Worm (Caenorhabditis elegans) whole organism, late embryonic: ENCODE measurements around the gene msp-36.

Experiments
- C08G9.2 ChIP-seq: sonication (generic microtip); optimal IDR thresholded peaks from 2 replicates; lab custom pipeline; 2016; ENCODE audit warnings: mild to moderate bottlenecking, missing genetic modification characterization, moderate library complexity, missing compliant biosample characterization
- F13H6.1 ChIP-seq: sonication (generic microtip); optimal IDR thresholded peaks from 2 replicates; lab custom pipeline; 2016; ENCODE audit warnings: missing genetic modification characterization, missing compliant biosample characterization
- T23F11.4 ChIP-seq: fragments of 200-800 bp; sonication (Bioruptor generic); optimal IDR thresholded peaks from 2 replicates; lab custom pipeline; 2018; ENCODE audit warnings: mild to moderate bottlenecking, missing genetic modification characterization, missing compliant biosample characterization
- Y22D7AL.16 ChIP-seq: sonication (generic microtip); optimal IDR thresholded peaks from 2 replicates; lab custom pipeline; 2016; ENCODE audit warnings: missing genetic modification characterization, missing compliant biosample characterization
- ahr-1 ChIP-seq: sonication (generic microtip); optimal IDR thresholded peaks from 2 replicates; lab custom pipeline; 2016; ENCODE audit warnings: missing genetic modification characterization, missing compliant biosample characterization
- ama-1 ChIP-seq: fragments of 150-350 bp; optimal IDR thresholded peaks from 2 replicates; lab custom pipeline; 2014
- ceh-18 ChIP-seq: sonication (generic microtip); optimal IDR thresholded peaks from 2 replicates; lab custom pipeline; 2016; ENCODE audit warnings: missing genetic modification characterization, missing compliant biosample characterization
- ceh-19 ChIP-seq: fragments of 200-800 bp; sonication (Bioruptor generic); optimal IDR thresholded peaks from 2 replicates; lab custom pipeline; 2018; ENCODE audit warnings: mild to moderate bottlenecking, missing genetic modification characterization, missing compliant biosample characterization
- ceh-22 ChIP-seq: sonication (generic microtip); optimal IDR thresholded peaks from 2 replicates; lab custom pipeline; 2017; ENCODE audit warnings: missing biosample characterization, missing genetic modification characterization
- ceh-31 ChIP-seq: sonication (generic microtip); optimal IDR thresholded peaks from 2 replicates; lab custom pipeline; 2016; ENCODE audit warnings: missing genetic modification characterization, missing compliant biosample characterization
- ceh-6 ChIP-seq: fragments of 200-800 bp; sonication (Bioruptor generic); optimal IDR thresholded peaks from 2 replicates; lab custom pipeline; 2018; ENCODE audit warnings: mild to moderate bottlenecking, missing genetic modification characterization, missing compliant biosample characterization
- che-1 ChIP-seq: sonication (generic microtip); optimal IDR thresholded peaks from 2 replicates; lab custom pipeline; 2016; ENCODE audit warnings: mild to moderate bottlenecking, missing genetic modification characterization, missing compliant biosample characterization
- dmd-4 ChIP-seq: sonication (generic microtip); optimal IDR thresholded peaks from 2 replicates; lab custom pipeline; 2016; ENCODE audit warnings: borderline replicate concordance, missing genetic modification characterization, missing compliant biosample characterization
- elt-2 ChIP-seq: sonication (generic microtip); optimal IDR thresholded peaks from 2 replicates; lab custom pipeline; 2016; ENCODE audit warnings: missing genetic modification reagents, missing genetic modification characterization, missing compliant biosample characterization
- ets-4 ChIP-seq: sonication (generic microtip); optimal IDR thresholded peaks from 2 replicates; lab custom pipeline; 2016; ENCODE audit warnings: missing genetic modification characterization, missing compliant biosample characterization
- fkh-10 ChIP-seq: fragments of 150-350 bp; optimal IDR thresholded peaks from 2 replicates; lab custom pipeline; 2014; ENCODE audit warnings: missing biosample characterization, missing genetic modification reagents, missing genetic modification characterization
- hlh-15 ChIP-seq: sonication (generic microtip); optimal IDR thresholded peaks from 2 replicates; lab custom pipeline; 2016; ENCODE audit warnings: missing genetic modification characterization, missing compliant biosample characterization
- lin-11 ChIP-seq: fragments of 200-800 bp; sonication (Bioruptor generic); optimal IDR thresholded peaks from 2 replicates; lab custom pipeline; 2018; ENCODE audit warnings: mild to moderate bottlenecking, missing genetic modification characterization, missing compliant biosample characterization
- npax-4 ChIP-seq: sonication (generic microtip); optimal IDR thresholded peaks from 2 replicates; lab custom pipeline; 2016; ENCODE audit warnings: missing genetic modification characterization, missing compliant biosample characterization
- odd-2 ChIP-seq: sonication (generic microtip); optimal IDR thresholded peaks from 2 replicates; lab custom pipeline; 2017; ENCODE audit warnings: antibody characterized with exemption, mild to moderate bottlenecking, missing genetic modification characterization, missing compliant biosample characterization
- pat-9 ChIP-seq: fragments of 200-800 bp; sonication (Bioruptor generic); optimal IDR thresholded peaks from 2 replicates; lab custom pipeline; 2018; ENCODE audit warnings: mild to moderate bottlenecking, missing genetic modification characterization, moderate library complexity, missing compliant biosample characterization
- pax-1 ChIP-seq: fragments of 150-350 bp; optimal IDR thresholded peaks from 2 replicates; lab custom pipeline; 2014; ENCODE audit warnings: missing biosample characterization, missing genetic modification characterization
- pqm-1 ChIP-seq: sonication (generic microtip); optimal IDR thresholded peaks from 2 replicates; lab custom pipeline; 2016; ENCODE audit warnings: missing genetic modification characterization, missing compliant biosample characterization
- pros-1 ChIP-seq: fragments of 150-350 bp; optimal IDR thresholded peaks from 2 replicates; lab custom pipeline; 2014; ENCODE audit warnings: missing biosample characterization, missing genetic modification reagents, missing genetic modification characterization
- ref-2 ChIP-seq: sonication (generic microtip); optimal IDR thresholded peaks from 2 replicates; lab custom pipeline; 2016; ENCODE audit warnings: missing genetic modification characterization, missing compliant biosample characterization
- rnt-1 ChIP-seq: sonication (generic microtip); optimal IDR thresholded peaks from 2 replicates; lab custom pipeline; 2016; ENCODE audit warnings: missing genetic modification characterization, missing compliant biosample characterization
- syd-9 ChIP-seq: sonication (generic microtip); optimal IDR thresholded peaks from 2 replicates; lab custom pipeline; 2016; ENCODE audit warnings: mild to moderate bottlenecking, missing genetic modification characterization, moderate library complexity, missing compliant biosample characterization
- tbx-7 ChIP-seq: sonication (generic microtip); optimal IDR thresholded peaks from 2 replicates; lab custom pipeline; 2016; ENCODE audit warnings: missing genotype, missing genetic modification characterization, missing compliant biosample characterization
- unc-3 ChIP-seq, 2 experiments: fragments of 200-800 bp in 1 of 2; sonication (Bioruptor generic) in 1 of 2; sonication (generic microtip) in 1 of 2; conservative IDR thresholded peaks in 1 of 2; optimal IDR thresholded peaks in 1 of 2; 2 replicates each; pipeline versions ENCODE4 v1.3.6 to Lab custom; 2016 to 2022; ENCODE audit warnings: missing compliant biosample characterization in 2 of 2, missing genetic modification characterization in 2 of 2, missing genetic modification reagents in 1 of 2
- unc-42 ChIP-seq: sonication (generic microtip); optimal IDR thresholded peaks from 2 replicates; lab custom pipeline; 2016; ENCODE audit warnings: missing genotype, missing genetic modification characterization, missing compliant biosample characterization
- unc-86 ChIP-seq: sonication (generic microtip); optimal IDR thresholded peaks from 2 replicates; lab custom pipeline; 2016; ENCODE audit warnings: missing genetic modification characterization, missing compliant biosample characterization
- zip-5 ChIP-seq: sonication (generic microtip); optimal IDR thresholded peaks from 2 replicates; lab custom pipeline; 2016; ENCODE audit warnings: missing genetic modification characterization, missing compliant biosample characterization
- ztf-16 ChIP-seq: sonication (generic microtip); optimal IDR thresholded peaks from 2 replicates; lab custom pipeline; 2017; ENCODE audit warnings: missing genetic modification characterization, missing compliant biosample characterization

msp-36 gene

DNA sequence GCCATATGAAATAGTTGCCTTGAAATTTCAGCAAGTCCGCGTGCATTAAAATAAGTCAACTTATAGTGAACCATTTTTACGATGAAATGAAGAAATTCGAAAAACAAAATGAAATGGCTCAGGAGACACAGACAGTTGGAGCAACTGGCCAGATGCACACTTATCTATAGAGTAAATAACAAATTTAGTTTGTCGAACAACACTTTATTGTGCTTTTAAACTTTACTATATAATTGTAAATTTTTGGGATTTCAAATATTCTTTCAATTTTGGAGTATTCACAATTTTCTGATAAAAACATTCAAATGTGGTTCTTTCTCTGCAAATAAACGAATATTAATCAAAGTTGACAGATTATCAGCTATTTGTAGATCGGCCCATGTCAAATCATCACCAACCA is 44.9 kb downstream of the msp-36 start, which contains the start of gene gst-3:
Gene gst-3 (minus strand): TSS at position 101 of the 400 bp plus-strand sequence.
- TF ChIP-seq zip-5 (tag; lab: Kevin White, UChicago) (no peak), ceh-22 (tag; lab: Kevin White, UChicago) (no peak), pax-1 (tag; lab: Kevin White, UChicago) (no peak), ceh-18 (no peak), ets-4 (tag; lab: Kevin White, UChicago) (no peak), ahr-1 (tag; lab: Kevin White, UChicago) (no peak), pqm-1 (tag; lab: Kevin White, UChicago) (no peak), odd-2 (no peak), ceh-31 (tag; lab: Kevin White, UChicago) (no peak), npax-4 (no peak)
- TF ChIP-seq, all 69 proteins: peak for 0

DNA sequence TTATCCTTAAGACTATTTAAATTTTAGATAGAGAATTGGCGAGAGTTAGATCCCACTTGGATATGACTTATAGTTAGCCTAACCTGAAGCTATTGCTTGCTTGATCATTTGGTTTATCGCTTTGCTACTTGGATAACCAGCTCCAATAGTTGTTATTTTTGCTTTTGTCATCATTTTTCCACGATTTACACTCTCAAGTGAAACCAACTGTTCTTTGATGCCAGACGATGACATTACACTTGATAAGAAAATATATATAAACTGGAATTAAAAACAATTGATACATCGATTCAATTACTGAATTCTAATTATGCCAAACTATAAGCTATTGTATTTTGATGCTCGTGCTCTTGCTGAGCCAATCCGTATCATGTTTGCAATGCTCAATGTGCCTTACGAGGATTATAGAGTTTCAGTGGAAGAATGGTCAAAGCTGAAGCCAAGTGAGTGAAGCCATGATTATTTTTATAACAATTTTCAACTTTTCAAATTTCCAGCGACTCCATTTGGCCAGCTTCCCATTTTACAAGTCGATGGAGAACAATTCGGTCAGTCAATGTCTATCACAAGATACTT is 46.8 kb downstream of the msp-36 start, which contains the start of the genes gst-2, gst-4 and dhs-12:
Gene gst-2 (minus strand): TSS at position 132 of the 576 bp plus-strand sequence.
Gene gst-4 (plus strand): TSS at position 296 of the 576 bp plus-strand sequence.
Gene dhs-12 (plus strand): TSS at position 526 of the 576 bp plus-strand sequence.
- TF ChIP-seq dmd-4 (no peak), syd-9 (tag; lab: Kevin White, UChicago) (no peak), ztf-16 (no peak), odd-2 (no peak), rnt-1 (tag; lab: Kevin White, UChicago) (no peak), tbx-7 (no peak), unc-42 (tag; lab: Kevin White, UChicago) (no peak), Y22D7AL.16 (tag; lab: Kevin White, UChicago) (no peak), ceh-22 (tag; lab: Kevin White, UChicago) (no peak), F13H6.1 (tag; lab: Kevin White, UChicago) (no peak), pax-1 (tag; lab: Kevin White, UChicago) (no peak), pat-9 (tag; lab: Kevin White, UChicago) (no peak), ceh-31 (tag; lab: Kevin White, UChicago) (no peak), C08G9.2 (tag; lab: Kevin White, UChicago) (no peak)

DNA sequence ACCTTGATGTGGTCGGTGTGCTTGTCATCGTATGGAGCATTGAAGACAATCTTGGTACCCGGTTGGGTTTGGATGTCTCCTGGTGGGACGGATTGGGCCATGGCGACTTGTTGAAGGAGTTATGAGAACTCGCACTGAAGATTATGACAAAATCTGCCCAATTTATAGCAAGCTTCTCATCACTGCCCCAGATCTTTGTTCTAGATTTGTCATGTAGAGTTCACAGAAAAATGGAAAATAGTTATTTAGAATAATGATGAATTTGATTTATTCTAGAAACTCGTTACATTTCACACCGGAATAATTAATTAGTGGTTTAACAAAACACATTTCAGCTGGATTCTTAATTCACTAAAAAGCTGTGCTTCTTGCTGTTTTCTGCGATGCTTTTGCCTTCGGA is 48.4 kb downstream of the msp-36 start, which contains the start of gene msp-38:
Gene msp-38 (minus strand): TSS at position 101 of the 400 bp plus-strand sequence.
- no peak for TF ChIP-seq pax-1 (tag; lab: Kevin White, UChicago)
- TF ChIP-seq unc-42 (tag; lab: Kevin White, UChicago), result no peak
- no peak for TF ChIP-seq unc-86 (tag; lab: Kevin White, UChicago)

DNA sequence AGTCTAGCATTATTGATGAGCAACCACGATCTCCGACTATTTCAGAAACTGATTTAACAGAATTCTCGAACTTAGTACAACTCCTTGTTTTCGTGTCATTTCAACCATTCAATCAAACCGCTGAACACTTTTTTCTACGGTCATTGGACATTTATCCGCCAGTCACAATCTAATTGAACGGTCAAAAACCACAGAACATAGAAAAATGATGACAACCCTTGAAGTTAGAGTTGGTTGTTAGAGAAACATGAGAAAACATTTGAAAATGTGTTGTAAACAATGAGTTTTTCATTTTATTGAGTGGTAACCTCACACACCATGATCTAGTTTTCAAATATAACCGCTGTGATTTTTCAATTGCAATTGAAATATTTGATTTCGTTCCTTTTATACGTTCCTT is 49.3 kb downstream of the msp-36 start:
- TF ChIP-seq ama-1 (lab: Kevin White, UChicago) (no peak), unc-3 (GFP tag; conservative IDR thresholded peaks at IDR 0.05; lab: Robert Waterston, UW) (no peak), unc-3 (tag; optimal IDR thresholded peaks at IDR 0.05; lab: Kevin White, UChicago) (no peak), Y22D7AL.16 (tag; lab: Kevin White, UChicago) (no peak), ceh-6 (GFP tag; lab: Kevin White, UChicago) (no peak), che-1 (tag; lab: Kevin White, UChicago) (no peak), ceh-19 (GFP tag; lab: Kevin White, UChicago) (no peak), hlh-15 (tag; lab: Kevin White, UChicago) (no peak), lin-11 (tag; lab: Kevin White, UChicago) (no peak)

DNA sequence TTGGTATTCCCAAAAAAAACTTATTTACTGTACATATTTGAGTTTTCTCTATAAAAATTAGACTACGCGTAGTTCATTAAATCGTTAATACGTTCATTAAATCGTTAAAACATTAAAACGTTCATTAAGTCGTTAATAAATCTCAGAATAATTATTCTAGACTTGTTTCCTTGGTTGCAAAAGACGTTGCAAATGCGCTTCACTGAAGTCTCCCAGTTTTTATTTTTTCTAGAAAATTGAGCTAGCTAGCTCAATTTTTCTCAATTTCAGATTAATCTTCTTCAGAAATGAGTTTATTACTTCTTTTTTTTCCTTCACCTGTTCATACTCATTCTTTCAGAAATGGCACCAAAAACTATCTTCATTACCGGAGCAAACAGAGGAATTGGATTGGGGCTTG is 49.7 kb downstream of the msp-36 start:
- no peak for TF ChIP-seq ref-2
- TF ChIP-seq elt-2 (tag; lab: Kevin White, UChicago), result no peak
- TF ChIP-seq tbx-7, result no peak
- no peak for TF ChIP-seq T23F11.4 (GFP tag; lab: Kevin White, UChicago)
- TF ChIP-seq pax-1 (tag; lab: Kevin White, UChicago), result no peak
- TF ChIP-seq fkh-10 (GFP tag; lab: Kevin White, UChicago), result no peak
- no peak for TF ChIP-seq pros-1
- TF ChIP-seq, all 69 proteins: peak for 0
